Fruit fly (Drosophila melanogaster): Measurements from ENCODE around the gene alph.

Gene alph

DNA sequence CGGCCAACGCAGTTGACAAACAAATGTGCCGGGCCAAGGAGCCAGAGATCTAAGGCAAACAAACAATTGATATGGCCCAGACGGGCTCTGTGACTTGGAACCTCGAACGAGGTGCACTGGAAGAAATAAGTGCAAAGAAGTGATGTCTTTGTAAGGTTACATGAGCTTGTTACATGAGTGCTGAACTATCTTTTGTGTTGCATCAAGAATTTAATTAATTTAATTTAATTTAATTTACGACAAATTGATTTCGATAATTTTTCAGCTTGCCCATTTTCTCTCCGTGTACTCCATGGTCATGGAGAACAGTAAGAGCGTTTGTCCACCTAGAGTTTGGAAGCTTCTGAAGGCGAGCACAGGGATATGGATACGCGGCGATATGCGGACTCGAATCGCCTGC is 41.7 kb upstream of the alph start (continued):
- TF ChIP-seq lola (GFP tag; optimal IDR thresholded peaks at IDR 0.05) (peak in 1 of 3 experiments; percentile 11), Ravus (GFP tag; IDR thresholded peaks at IDR 0.05) (no peak), CG16813 (GFP tag; IDR thresholded peaks at IDR 0.05; ENCODE audit: partially characterized antibody) (no peak), CG4730 (GFP tag; IDR thresholded peaks at IDR 0.05) (no peak), CG14710 (tag; optimal IDR thresholded peaks at IDR 0.05) (peak; percentile 1), MESR4 (GFP tag; optimal IDR thresholded peaks at IDR 0.05) (no peak), bab2 (GFP tag; optimal IDR thresholded peaks at IDR 0.05) (no peak), slou (GFP tag; optimal IDR thresholded peaks at IDR 0.05) (no peak), CG12942 (GFP tag; optimal IDR thresholded peaks at IDR 0.05) (no peak), Nf-YA (GFP tag; IDR thresholded peaks at IDR 0.05) (no peak), Pdp1 (GFP tag; optimal IDR thresholded peaks at IDR 0.05) (no peak), Sin3A (optimal IDR thresholded peaks at IDR 0.05) (no peak), ems (GFP tag; optimal IDR thresholded peaks at IDR 0.05) (no peak), fd96Cb (tag; optimal IDR thresholded peaks at IDR 0.05) (no peak), Meics (GFP tag; optimal IDR thresholded peaks at IDR 0.05) (no peak), sna (GFP tag; IDR thresholded peaks at IDR 0.05; ENCODE audit: partially characterized antibody) (no peak), CG8290 (GFP tag; optimal IDR thresholded peaks at IDR 0.05) (no peak), CG8290 (tag; optimal IDR thresholded peaks at IDR 0.05) (no peak), Doc2 (GFP tag; IDR thresholded peaks at IDR 0.05) (no peak), CG32767 (GFP tag; IDR thresholded peaks at IDR 0.05) (no peak), bowl (GFP tag; IDR thresholded peaks at IDR 0.05) (no peak), CG7987 (GFP tag; optimal IDR thresholded peaks at IDR 0.05) (no peak), chn (GFP tag; optimal IDR thresholded peaks at IDR 0.05) (no peak), CG2199 (GFP tag; IDR thresholded peaks at IDR 0.05) (no peak), CG3995 (GFP tag; optimal IDR thresholded peaks at IDR 0.05) (no peak), dimm (GFP tag; IDR thresholded peaks at IDR 0.05) (no peak), fd3F (GFP tag; optimal IDR thresholded peaks at IDR 0.05) (no peak), chif (GFP tag; optimal IDR thresholded peaks at IDR 0.05) (peak in 1 of 2 experiments; percentile 45), ham (GFP tag; IDR thresholded peaks at IDR 0.05) (no peak), Oaz (GFP tag; IDR thresholded peaks at IDR 0.05) (no peak), CG8944 (GFP tag; optimal IDR thresholded peaks at IDR 0.05) (no peak), CG12769 (tag; optimal IDR thresholded peaks at IDR 0.05) (no peak), Dip3 (GFP tag; optimal IDR thresholded peaks at IDR 0.05) (no peak), jing (GFP tag; optimal IDR thresholded peaks at IDR 0.05) (no peak), CG11560 (tag; IDR thresholded peaks at IDR 0.05) (no peak), CG34376 (GFP tag; optimal IDR thresholded peaks at IDR 0.05) (no peak), nerfin-1 (tag; optimal IDR thresholded peaks at IDR 0.05) (no peak), ash1 (GFP tag; optimal IDR thresholded peaks at IDR 0.05) (no peak), repo (GFP tag; optimal IDR thresholded peaks at IDR 0.05) (no peak), toy (GFP tag; IDR thresholded peaks at IDR 0.05) (no peak), CG11247 (GFP tag; IDR thresholded peaks at IDR 0.05) (no peak), CG7271 (tag; optimal IDR thresholded peaks at IDR 0.05) (no peak), CG12391 (tag; optimal IDR thresholded peaks at IDR 0.05) (peak; percentile 11), Myb (GFP tag; optimal IDR thresholded peaks at IDR 0.05) (no peak), hkb (optimal IDR thresholded peaks at IDR 0.05) (no peak), hkb (GFP tag; IDR thresholded peaks at IDR 0.05) (no peak), aop (GFP tag; IDR thresholded peaks at IDR 0.05) (no peak), CG15601 (tag; optimal IDR thresholded peaks at IDR 0.05) (no peak), ap (GFP tag; IDR thresholded peaks at IDR 0.05) (no peak), mam (GFP tag; optimal IDR thresholded peaks at IDR 0.05) (no peak), Ptx1 (GFP tag; IDR thresholded peaks at IDR 0.05) (no peak), trh (GFP tag; optimal IDR thresholded peaks at IDR 0.05) (no peak), CG2129 (GFP tag; IDR thresholded peaks at IDR 0.05; ENCODE audit: partially characterized antibody) (no peak)

All from whole organism, embryonic.